Fruit fly (Drosophila melanogaster): ENCODE results near the gene Srp54.

Srp54 gene

dm6 chr2L:9956993-9957652, 44.4 kb downstream of the Srp54 start, which contains the start of the genes CG4658 and CG5846 (continued):
- TF ChIP-seq CG33557 (GFP tag; optimal IDR thresholded peaks at IDR 0.05) (peak; percentile 83), CG30403 (GFP tag; optimal IDR thresholded peaks at IDR 0.05) (peak; percentile 97), Mes4 (GFP tag; optimal IDR thresholded peaks at IDR 0.05) (peak; percentile 80), CG6765 (GFP tag; optimal IDR thresholded peaks at IDR 0.05) (peak; percentile 63), Hand (GFP tag; optimal IDR thresholded peaks at IDR 0.05) (peak; percentile 79), CG31441 (GFP tag; IDR thresholded peaks at IDR 0.05) (peak; percentile 97), so (GFP tag; IDR thresholded peaks at IDR 0.05) (peak; percentile 93; the same call in 2 of the 3 replicates), scrt (GFP tag; optimal IDR thresholded peaks at IDR 0.05) (peak; percentile 91), lmd (GFP tag; IDR thresholded peaks at IDR 0.05) (peak; percentile 95), tx (GFP tag; optimal IDR thresholded peaks at IDR 0.05) (peak; percentile 45), CG9215 (GFP tag; IDR thresholded peaks at IDR 0.05) (peak; percentile 90), nom (GFP tag; optimal IDR thresholded peaks at IDR 0.05) (peak; percentile 70), eyg (GFP tag; optimal IDR thresholded peaks at IDR 0.05) (no peak), usp (GFP tag; optimal IDR thresholded peaks at IDR 0.05) (no peak), tio (GFP tag; optimal IDR thresholded peaks at IDR 0.05) (peak; percentile 93), cas (GFP tag; IDR thresholded peaks at IDR 0.05) (peak; percentile 87), lilli (GFP tag; optimal IDR thresholded peaks at IDR 0.05) (peak; percentile 94), pros (GFP tag; optimal IDR thresholded peaks at IDR 0.05) (no peak), Rfx (GFP tag; IDR thresholded peaks at IDR 0.05) (peak; percentile 90), dmrt99B (tag; optimal IDR thresholded peaks at IDR 0.05) (peak; percentile 94), org-1 (GFP tag; optimal IDR thresholded peaks at IDR 0.05) (peak; percentile 85), Antp (GFP tag; optimal IDR thresholded peaks at IDR 0.05) (peak; percentile 33), chif (GFP tag; optimal IDR thresholded peaks at IDR 0.05) (peak; percentile 83 to 92), CG8281 (tag; optimal IDR thresholded peaks at IDR 0.05) (peak; percentile 74), h (optimal IDR thresholded peaks at IDR 0.05) (no peak), zf30C (GFP tag; optimal IDR thresholded peaks at IDR 0.05) (peak; percentile 25), tin (GFP tag; optimal IDR thresholded peaks at IDR 0.05) (peak; percentile 92), Drgx (GFP tag; IDR thresholded peaks at IDR 0.05) (peak; percentile 94), Ravus (GFP tag; IDR thresholded peaks at IDR 0.05) (peak; percentile 85), tgo (GFP tag; IDR thresholded peaks at IDR 0.05) (peak; percentile 98), twi (tag; optimal IDR thresholded peaks at IDR 0.05) (peak; percentile 82), jigr1 (GFP tag; IDR thresholded peaks at IDR 0.05) (peak; percentile 87), fd102C (GFP tag; optimal IDR thresholded peaks at IDR 0.05) (peak; percentile 84), CG14965 (GFP tag; optimal IDR thresholded peaks at IDR 0.05; ENCODE audit: borderline replicate concordance) (no peak), lbe (GFP tag; optimal IDR thresholded peaks at IDR 0.05) (peak; percentile 74), br (optimal IDR thresholded peaks at IDR 0.05) (no peak), Tbp (GFP tag; optimal IDR thresholded peaks at IDR 0.05) (no peak), CG13624 (GFP tag; optimal IDR thresholded peaks at IDR 0.05) (peak; percentile 81), CG5953 (GFP tag; IDR thresholded peaks at IDR 0.05) (peak; percentile 86), fru (optimal IDR thresholded peaks at IDR 0.05) (no peak), E2f2 (GFP tag; IDR thresholded peaks at IDR 0.05) (peak; percentile 81), CG4617 (GFP tag; optimal IDR thresholded peaks at IDR 0.05; ENCODE audit: borderline replicate concordance) (peak; percentile 92), CG12155 (GFP tag; optimal IDR thresholded peaks at IDR 0.05) (peak; percentile 92), Dp (GFP tag; optimal IDR thresholded peaks at IDR 0.05) (peak; percentile 14), al (GFP tag; IDR thresholded peaks at IDR 0.05) (peak; percentile 93), Nf-YC (tag; optimal IDR thresholded peaks at IDR 0.05) (peak; percentile 81), shn (GFP tag; optimal IDR thresholded peaks at IDR 0.05) (peak; percentile 79), CG9797 (GFP tag; optimal IDR thresholded peaks at IDR 0.05) (peak; percentile 77), hth (optimal IDR thresholded peaks at IDR 0.05) (no peak), nerfin-1 (tag; optimal IDR thresholded peaks at IDR 0.05) (peak; percentile 86), bsh (GFP tag; optimal IDR thresholded peaks at IDR 0.05) (peak; percentile 16 to 97), Bgb (GFP tag; IDR thresholded peaks at IDR 0.05; ENCODE audit: partially characterized antibody) (no peak)

Data from whole organism, embryonic.